Worm (Caenorhabditis elegans) whole organism, late embryonic: Measurements from ENCODE around the gene col-74.

Source experiments
- F13H6.1 ChIP-seq: sonication (generic microtip); optimal IDR thresholded peaks from 2 replicates; lab custom pipeline; 2016; ENCODE audit warnings: missing genetic modification characterization, missing compliant biosample characterization
- K02D7.2 ChIP-seq: sonication (generic microtip); optimal IDR thresholded peaks from 2 replicates; lab custom pipeline; 2017; ENCODE audit warnings: mild to moderate bottlenecking, missing genetic modification characterization, missing compliant biosample characterization
- ceh-22 ChIP-seq: sonication (generic microtip); optimal IDR thresholded peaks from 2 replicates; lab custom pipeline; 2017; ENCODE audit warnings: missing biosample characterization, missing genetic modification characterization
- ceh-31 ChIP-seq: sonication (generic microtip); optimal IDR thresholded peaks from 2 replicates; lab custom pipeline; 2016; ENCODE audit warnings: missing genetic modification characterization, missing compliant biosample characterization
- ceh-34 ChIP-seq: sonication (generic microtip); optimal IDR thresholded peaks from 2 replicates; lab custom pipeline; 2016; ENCODE audit warnings: mild to moderate bottlenecking, missing genetic modification characterization, missing compliant biosample characterization
- ceh-9 ChIP-seq: sonication (generic microtip); optimal IDR thresholded peaks from 2 replicates; lab custom pipeline; 2016; ENCODE audit warnings: mild to moderate bottlenecking, missing genetic modification characterization, inconsistent platforms, missing compliant biosample characterization
- dve-1 ChIP-seq: sonication (generic microtip); optimal IDR thresholded peaks from 2 replicates; lab custom pipeline; 2017; ENCODE audit warnings: antibody characterized with exemption, mild to moderate bottlenecking, missing genetic modification characterization, missing compliant biosample characterization
- fkh-6 ChIP-seq: sonication (generic microtip); optimal IDR thresholded peaks from 2 replicates; lab custom pipeline; 2016; ENCODE audit warnings: missing genetic modification characterization, missing compliant biosample characterization
- gmeb-2 ChIP-seq: sonication (generic microtip); optimal IDR thresholded peaks from 2 replicates; lab custom pipeline; 2016; ENCODE audit warnings: missing genetic modification characterization, inconsistent platforms, missing compliant biosample characterization
- hlh-13 ChIP-seq: fragments of 200-800 bp; sonication (Bioruptor generic); optimal IDR thresholded peaks from 2 replicates; lab custom pipeline; 2018; ENCODE audit warnings: mild to moderate bottlenecking, missing genetic modification characterization, missing compliant biosample characterization
- hlh-30 ChIP-seq: sonication (generic microtip); optimal IDR thresholded peaks from 2 replicates; lab custom pipeline; 2017; ENCODE audit warnings: antibody characterized with exemption, missing genetic modification characterization, missing compliant biosample characterization; ENCODE audit not compliant: insufficient read depth
- hlh-6 ChIP-seq: sonication (generic microtip); optimal IDR thresholded peaks from 2 replicates; lab custom pipeline; 2016; ENCODE audit warnings: missing genotype, missing genetic modification characterization, missing compliant biosample characterization
- hlh-8 ChIP-seq: sonication (generic microtip); optimal IDR thresholded peaks from 2 replicates; lab custom pipeline; 2016; ENCODE audit warnings: missing genotype, missing genetic modification characterization, missing compliant biosample characterization
- lim-6 ChIP-seq: sonication (generic microtip); optimal IDR thresholded peaks from 2 replicates; lab custom pipeline; 2016; ENCODE audit warnings: missing genetic modification characterization, missing compliant biosample characterization
- mec-3 ChIP-seq: sonication (generic microtip); optimal IDR thresholded peaks from 2 replicates; lab custom pipeline; 2016; ENCODE audit warnings: borderline replicate concordance, missing genetic modification characterization, missing compliant biosample characterization
- nfya-1 ChIP-seq: sonication (generic microtip); optimal IDR thresholded peaks from 2 replicates; lab custom pipeline; 2017; ENCODE audit warnings: missing genetic modification characterization, mild to moderate bottlenecking, missing compliant biosample characterization, antibody characterized with exemption, moderate library complexity
- nhr-11 ChIP-seq: fragments of 150-350 bp; optimal IDR thresholded peaks from 2 replicates; lab custom pipeline; 2014; ENCODE audit warnings: missing biosample characterization, missing genetic modification characterization
- nhr-232 ChIP-seq: sonication (generic microtip); optimal IDR thresholded peaks from 2 replicates; lab custom pipeline; 2016; ENCODE audit warnings: missing genetic modification characterization, missing compliant biosample characterization
- pha-2 ChIP-seq: sonication (generic microtip); optimal IDR thresholded peaks from 2 replicates; lab custom pipeline; 2017; ENCODE audit warnings: mild to moderate bottlenecking, missing genetic modification characterization, missing compliant biosample characterization
- sdc-2 ChIP-seq: sonication (generic microtip); optimal IDR thresholded peaks from 2 replicates; lab custom pipeline; 2016; ENCODE audit warnings: missing genotype, missing genetic modification characterization, missing compliant biosample characterization
- sox-4 ChIP-seq: sonication (generic microtip); optimal IDR thresholded peaks from 2 replicates; lab custom pipeline; 2017; ENCODE audit warnings: mild to moderate bottlenecking, missing genetic modification characterization, inconsistent platforms, missing compliant biosample characterization
- syd-9 ChIP-seq: sonication (generic microtip); optimal IDR thresholded peaks from 2 replicates; lab custom pipeline; 2016; ENCODE audit warnings: mild to moderate bottlenecking, missing genetic modification characterization, moderate library complexity, missing compliant biosample characterization
- tbx-2 ChIP-seq: sonication (generic microtip); optimal IDR thresholded peaks from 2 replicates; lab custom pipeline; 2016; ENCODE audit warnings: missing genetic modification characterization, missing compliant biosample characterization
- unc-3 ChIP-seq, 2 experiments: fragments of 200-800 bp in 1 of 2; sonication (Bioruptor generic) in 1 of 2; sonication (generic microtip) in 1 of 2; conservative IDR thresholded peaks in 1 of 2; optimal IDR thresholded peaks in 1 of 2; 2 replicates each; pipeline versions ENCODE4 v1.3.6 to Lab custom; 2016 to 2022; ENCODE audit warnings: missing compliant biosample characterization in 2 of 2, missing genetic modification characterization in 2 of 2, missing genetic modification reagents in 1 of 2
- unc-42 ChIP-seq: sonication (generic microtip); optimal IDR thresholded peaks from 2 replicates; lab custom pipeline; 2016; ENCODE audit warnings: missing genotype, missing genetic modification characterization, missing compliant biosample characterization

Gene col-74

ce11 chrII:5858322-5858721, 28.1 kb downstream of the col-74 start, which contains the start of gene F55C12.4:
F55C12.4 (minus strand) TSS chrII:5858422.
- TF ChIP-seq ceh-22 (tag; lab: Kevin White, UChicago) (no peak), unc-3 (GFP tag; conservative IDR thresholded peaks at IDR 0.05; lab: Robert Waterston, UW) (no peak), unc-3 (tag; optimal IDR thresholded peaks at IDR 0.05; lab: Kevin White, UChicago) (no peak), nhr-232 (no peak), gmeb-2 (tag; lab: Kevin White, UChicago) (no peak), ceh-9 (tag; lab: Kevin White, UChicago) (no peak), fkh-6 (no peak), tbx-2 (tag; lab: Kevin White, UChicago) (no peak)

- TF ChIP-seq hlh-6 (tag; lab: Kevin White, UChicago) (no peak), unc-42 (peak; percentile 5), ceh-31 (tag; lab: Kevin White, UChicago) (peak; percentile 41)
Measured at ce11 chrII:5860621-5861020, 30.4 kb downstream of the col-74 start.

- TF ChIP-seq pha-2 (no peak), nhr-11 (tag; lab: Kevin White, UChicago) (no peak), dve-1 (no peak), syd-9 (no peak)
- TF ChIP-seq, all 69 proteins: peak for 0
Measured at ce11 chrII:5863893-5864292, 33.7 kb downstream of the col-74 start, which contains the start of gene tag-234. tag-234 (plus strand) TSS chrII:5864193.

- TF ChIP-seq ceh-34 (no peak), hlh-6 (tag; lab: Kevin White, UChicago) (no peak)
Measured at ce11 chrII:5865405-5866308, 35.5 kb downstream of the col-74 start, which contains the start of gene F55C12.19. F55C12.19 (plus strand) TSS chrII:5866139.

ce11 chrII:5866920-5867319, 36.7 kb downstream of the col-74 start:
- TF ChIP-seq fkh-6: no peak
- TF ChIP-seq nfya-1 (tag; lab: Kevin White, UChicago): peak; percentile 75
- TF ChIP-seq, all 69 proteins: peak for 1

ce11 chrII:5871508-5871907, 41.3 kb downstream of the col-74 start:
- peak; percentile 21 for TF ChIP-seq unc-42
- peak; percentile 8 for TF ChIP-seq sox-4 (tag; lab: Kevin White, UChicago)
- no peak for TF ChIP-seq lim-6 (tag; lab: Kevin White, UChicago)
- TF ChIP-seq tbx-2 (tag; lab: Kevin White, UChicago): peak; percentile 6

ce11 chrII:5872414-5872813, 42.2 kb downstream of the col-74 start:
- no peak for TF ChIP-seq mec-3 (tag; lab: Kevin White, UChicago)
- TF ChIP-seq hlh-30 (tag; lab: Kevin White, UChicago): no peak
- TF ChIP-seq hlh-8 (tag; lab: Kevin White, UChicago): no peak
- no peak for TF ChIP-seq hlh-13 (GFP tag; lab: Kevin White, UChicago)
- TF ChIP-seq dve-1: no peak
- TF ChIP-seq fkh-6: no peak
- TF ChIP-seq K02D7.2 (tag; lab: Kevin White, UChicago): no peak
- no peak for TF ChIP-seq sdc-2 (tag; lab: Kevin White, UChicago)
- no peak for TF ChIP-seq tbx-2 (tag; lab: Kevin White, UChicago)
- TF ChIP-seq F13H6.1 (tag; lab: Kevin White, UChicago): no peak
- no peak for TF ChIP-seq gmeb-2 (tag; lab: Kevin White, UChicago)
- no peak for TF ChIP-seq sox-4 (tag; lab: Kevin White, UChicago)
